Fruit fly (Drosophila melanogaster): ENCODE data around the gene CG14050.

CG14050 gene

DNA sequence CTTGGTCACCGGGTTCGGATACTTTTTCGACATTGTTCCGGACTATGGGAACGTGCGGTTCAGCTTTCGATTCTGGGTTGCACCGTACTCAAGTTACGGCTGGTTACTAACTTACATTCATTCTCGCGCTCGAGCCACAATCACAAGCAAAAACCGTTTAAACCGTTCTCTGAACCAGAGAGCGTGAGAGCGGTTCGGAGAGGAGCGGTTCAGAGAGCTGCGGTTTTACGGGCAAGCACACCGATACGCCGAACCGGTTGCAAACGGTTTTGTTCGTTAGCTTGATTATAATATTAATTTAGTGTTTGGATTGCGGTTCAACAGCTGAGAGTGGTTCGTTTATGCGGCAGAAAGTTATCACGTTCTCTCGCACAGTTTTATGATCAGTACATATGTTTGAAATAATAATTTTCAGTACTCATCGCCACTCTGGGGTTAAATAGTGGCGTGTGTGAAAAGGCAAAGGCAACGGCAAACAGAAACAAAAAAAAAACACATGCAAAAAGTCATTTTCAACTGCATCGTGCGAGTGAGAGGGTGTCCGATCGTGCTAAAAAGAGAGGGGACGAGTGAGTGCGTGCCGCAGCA lies at the start of gene CG14050:
TSS of gene CG14050 (minus strand) at position 560 of the 588 bp plus-strand sequence.
- TF ChIP-seq CG4820 (GFP tag; optimal IDR thresholded peaks at IDR 0.05): peak; percentile 93
- peak; percentile 2 for TF ChIP-seq twi (tag; optimal IDR thresholded peaks at IDR 0.05)
- no peak for TF ChIP-seq lola (GFP tag; optimal IDR thresholded peaks at IDR 0.05)
- peak in 1 of 2 experiments; percentile 65 for TF ChIP-seq tll (GFP tag; optimal IDR thresholded peaks at IDR 0.05)
- TF ChIP-seq pros (GFP tag; optimal IDR thresholded peaks at IDR 0.05): peak; percentile 25
- 0 out of 4 replicates have a peak, but pooled peaks have one; percentile 16 for TF ChIP-seq chinmo (GFP tag; IDR thresholded peaks at IDR 0.05; ENCODE audit: partially characterized antibody)
- TF ChIP-seq Fer2 (tag; optimal IDR thresholded peaks at IDR 0.05): no peak
- peak; percentile 45 for TF ChIP-seq CG1832 (GFP tag; optimal IDR thresholded peaks at IDR 0.05)
- TF ChIP-seq CG2712 (tag; optimal IDR thresholded peaks at IDR 0.05): no peak
- TF ChIP-seq gro (GFP tag; optimal IDR thresholded peaks at IDR 0.05): no peak
- TF ChIP-seq crol (GFP tag; IDR thresholded peaks at IDR 0.05): no peak
- 0 out of 3 replicates have a peak, but pooled peaks have one; percentile 9 for TF ChIP-seq CG11695 (GFP tag; IDR thresholded peaks at IDR 0.05)
- TF ChIP-seq Trl (optimal IDR thresholded peaks at IDR 0.05): peak; percentile 18 to 53
- no peak for TF ChIP-seq Trl (GFP tag; optimal IDR thresholded peaks at IDR 0.05)
- TF ChIP-seq CG14050 (GFP tag; IDR thresholded peaks at IDR 0.05): peak; percentile 92
- TF ChIP-seq unpg (GFP tag; optimal IDR thresholded peaks at IDR 0.05): no peak
- peak; percentile 10 for TF ChIP-seq sqz (GFP tag; optimal IDR thresholded peaks at IDR 0.05)

DNA sequence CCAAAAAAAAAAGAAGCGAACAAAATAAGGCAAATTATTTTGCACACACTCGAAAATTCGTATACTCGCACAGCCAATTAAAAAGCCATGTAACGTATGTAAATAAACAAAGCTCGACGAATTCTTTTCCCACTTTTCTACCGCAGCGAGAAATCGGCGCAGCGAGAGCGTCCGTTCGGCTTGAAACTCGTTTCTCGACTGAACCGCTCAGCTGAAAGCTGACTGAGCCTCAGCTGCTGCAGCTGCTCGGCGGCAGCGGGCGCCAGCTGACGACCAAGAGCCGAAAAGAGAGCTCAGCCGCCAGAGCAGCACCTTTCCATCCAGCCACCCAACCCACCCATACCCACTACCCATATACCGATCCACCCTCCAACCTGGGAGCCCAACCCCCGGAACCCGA lies 40.2 kb upstream of the CG14050 start, which contains the start of gene CG2841:
TSS of gene CG2841 (minus strand) at position 186 of the 400 bp plus-strand sequence.
- TF ChIP-seq Hr39 (optimal IDR thresholded peaks at IDR 0.05) (no peak), chinmo (GFP tag; IDR thresholded peaks at IDR 0.05; ENCODE audit: partially characterized antibody) (0 out of 4 replicates have a peak, but pooled peaks have one; percentile 48), CG10321 (GFP tag; IDR thresholded peaks at IDR 0.05) (no peak), crp (GFP tag; optimal IDR thresholded peaks at IDR 0.05) (peak in 1 of 2 experiments; percentile 36), amos (GFP tag; IDR thresholded peaks at IDR 0.05; ENCODE audit: partially characterized antibody) (peak; percentile 28; the same call in 1 of the 2 replicates), ttk (GFP tag; IDR thresholded peaks at IDR 0.05) (peak; percentile 36; the same call in 1 of the 2 replicates), CTCF (GFP tag; optimal IDR thresholded peaks at IDR 0.05) (peak; percentile 56), CG31388 (GFP tag; optimal IDR thresholded peaks at IDR 0.05) (no peak), CG13287 (GFP tag; IDR thresholded peaks at IDR 0.05; ENCODE audit: partially characterized antibody) (peak; percentile 21; the same call in 1 of the 2 replicates), ci (GFP tag; IDR thresholded peaks at IDR 0.05) (peak; percentile 56; the same call in 2 of the 3 replicates), Deaf1 (tag; optimal IDR thresholded peaks at IDR 0.05) (peak; percentile 18), CG6175 (GFP tag; IDR thresholded peaks at IDR 0.05) (no peak), CG10431 (GFP tag; optimal IDR thresholded peaks at IDR 0.05) (peak; percentile 79), h (optimal IDR thresholded peaks at IDR 0.05) (no peak), HLH4C (GFP tag; IDR thresholded peaks at IDR 0.05; ENCODE audit: partially characterized antibody) (0 out of 3 replicates have a peak, but pooled peaks have one; percentile 13), Adf1 (GFP tag; IDR thresholded peaks at IDR 0.05) (peak; percentile 72), nom (GFP tag; optimal IDR thresholded peaks at IDR 0.05) (peak; percentile 2), CG30431 (GFP tag; optimal IDR thresholded peaks at IDR 0.05) (no peak), crol (GFP tag; IDR thresholded peaks at IDR 0.05) (peak; percentile 67), Jarid2 (GFP tag; optimal IDR thresholded peaks at IDR 0.05) (peak; percentile 61), Dll (GFP tag; IDR thresholded peaks at IDR 0.05; ENCODE audit: partially characterized antibody) (0 out of 4 replicates have a peak, but pooled peaks have one; percentile 22)

DNA sequence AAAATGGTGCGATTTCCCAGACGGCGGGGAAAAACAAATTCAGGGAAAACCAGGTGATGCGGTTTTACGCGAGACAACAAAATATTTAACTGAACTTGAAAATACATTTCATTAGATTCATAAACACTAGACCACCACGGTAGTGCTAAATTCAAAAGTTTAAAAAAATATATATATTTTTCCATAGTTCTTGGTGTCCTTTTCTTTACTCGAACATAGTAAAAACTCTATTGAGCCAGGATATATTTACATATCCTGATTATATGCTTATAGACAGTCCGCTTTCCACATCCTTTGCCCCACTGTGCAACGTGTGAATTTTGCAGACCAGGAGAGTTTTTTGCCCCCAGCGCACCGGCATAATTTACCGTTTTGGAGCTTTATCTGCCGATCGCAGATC lies 39.4 kb upstream of the CG14050 start:
- no peak for TF ChIP-seq rib (GFP tag; IDR thresholded peaks at IDR 0.05)
- TF ChIP-seq ham (GFP tag; IDR thresholded peaks at IDR 0.05): no peak
- no peak for TF ChIP-seq CG4328 (GFP tag; optimal IDR thresholded peaks at IDR 0.05)
- no peak for TF ChIP-seq NC2α (GFP tag; optimal IDR thresholded peaks at IDR 0.05)
- TF ChIP-seq CrebB (tag; optimal IDR thresholded peaks at IDR 0.05): no peak
- TF ChIP-seq Ssrp (tag; optimal IDR thresholded peaks at IDR 0.05): peak; percentile 25
- TF ChIP-seq cg (GFP tag; optimal IDR thresholded peaks at IDR 0.05): no peak
- TF ChIP-seq Side (GFP tag; optimal IDR thresholded peaks at IDR 0.05): no peak
- TF ChIP-seq da (GFP tag; optimal IDR thresholded peaks at IDR 0.05): no peak
- TF ChIP-seq tup (GFP tag; optimal IDR thresholded peaks at IDR 0.05): no peak
- TF ChIP-seq dm (GFP tag; optimal IDR thresholded peaks at IDR 0.05): no peak
- TF ChIP-seq CG13624 (GFP tag; optimal IDR thresholded peaks at IDR 0.05): no peak
- no peak for TF ChIP-seq sd (tag; optimal IDR thresholded peaks at IDR 0.05)
